Fruit fly (Drosophila melanogaster): ENCODE measurements around the gene ImpL2.

DNA sequence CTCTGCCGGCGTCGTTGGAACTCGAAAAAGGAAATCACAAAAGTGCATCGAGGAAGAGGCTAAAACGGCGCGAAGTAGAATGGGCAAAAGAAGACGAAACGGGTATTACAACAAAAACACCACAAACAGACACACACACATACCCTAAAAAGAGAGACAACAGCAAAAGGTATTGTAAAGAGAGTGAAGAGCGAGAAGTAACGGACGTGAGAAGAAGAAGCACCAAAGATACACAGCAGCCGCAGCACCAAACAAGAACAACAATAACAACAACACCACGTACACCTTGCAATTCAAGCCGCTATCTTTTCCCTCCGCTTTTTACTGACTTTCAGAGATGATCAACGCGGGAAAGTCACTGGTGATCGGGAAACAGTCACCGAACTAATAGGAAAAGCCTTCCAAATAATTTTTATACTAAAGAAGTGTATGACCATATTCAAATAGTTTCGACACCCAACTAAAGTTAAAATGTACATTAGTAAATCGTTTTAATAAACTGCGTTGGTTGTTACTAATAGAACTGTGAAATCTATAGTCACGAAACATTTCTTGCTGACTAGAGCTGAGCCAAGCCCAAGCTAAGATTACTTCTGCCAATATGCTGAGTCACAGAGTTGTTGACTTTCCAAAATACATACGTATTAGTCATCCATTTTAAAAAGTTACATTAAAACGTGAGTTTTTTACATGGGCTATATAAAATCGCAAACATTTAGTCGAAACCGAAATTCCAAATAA is 16.3 kb upstream of the ImpL2 start:
- TF ChIP-seq Mnt (GFP tag; optimal IDR thresholded peaks at IDR 0.05) (no peak), bab1 (GFP tag; optimal IDR thresholded peaks at IDR 0.05) (no peak), kay (GFP tag; ENCODE audit: borderline replicate concordance) (no peak), CG5204 (GFP tag; optimal IDR thresholded peaks at IDR 0.05) (no peak), CG1620 (GFP tag; optimal IDR thresholded peaks at IDR 0.05) (no peak), CG7045 (GFP tag; optimal IDR thresholded peaks at IDR 0.05) (no peak), cic (GFP tag; optimal IDR thresholded peaks at IDR 0.05) (no peak), CG7101 (tag; optimal IDR thresholded peaks at IDR 0.05) (no peak), pad (GFP tag; optimal IDR thresholded peaks at IDR 0.05) (no peak), Clk (GFP tag; optimal IDR thresholded peaks at IDR 0.05) (no peak), CG14711 (tag; optimal IDR thresholded peaks at IDR 0.05) (no peak), Hr96 (GFP tag; optimal IDR thresholded peaks at IDR 0.05) (no peak), CG11617 (GFP tag; optimal IDR thresholded peaks at IDR 0.05) (no peak), ovo (GFP tag; optimal IDR thresholded peaks at IDR 0.05) (peak; percentile 92)
